Worm (Caenorhabditis elegans): Measurements from ENCODE around the gene trim-21.

DNA sequence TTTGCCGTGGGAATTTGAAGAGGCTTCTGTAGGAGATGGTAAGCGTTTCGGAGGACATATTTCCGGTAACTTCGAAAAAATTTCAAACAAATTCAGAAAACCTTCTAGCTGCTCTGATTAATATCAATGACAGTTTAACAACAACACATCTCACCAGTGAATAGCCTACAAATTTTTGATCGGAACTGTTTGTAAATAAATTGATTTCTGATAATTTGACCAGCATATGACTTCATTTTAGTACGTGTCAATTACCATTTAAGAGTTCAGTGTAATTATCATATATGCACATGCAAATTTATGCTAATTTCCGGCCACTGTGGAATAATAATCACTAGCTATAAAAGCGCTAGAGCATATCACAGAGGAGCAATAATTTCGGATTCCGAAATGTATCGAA, 12.3 kb upstream of the trim-21 start, which contains the start of gene ZK1240.11:
- no peak for TF ChIP-seq ZK546.5 (tag; optimal IDR thresholded peaks at IDR 0.05)
- no peak for TF ChIP-seq unc-130 (GFP tag; optimal IDR thresholded peaks at IDR 0.05)
- no peak for TF ChIP-seq dve-1 (tag; optimal IDR thresholded peaks at IDR 0.05; ENCODE audit: insufficient read depth)
- no peak for TF ChIP-seq lin-39 (tag; optimal IDR thresholded peaks at IDR 0.05)
- no peak for TF ChIP-seq aly-2 (tag; optimal IDR thresholded peaks at IDR 0.05)
- TF ChIP-seq mdl-1 (tag; optimal IDR thresholded peaks at IDR 0.05), result no peak
- TF ChIP-seq nhr-11 (tag; optimal IDR thresholded peaks at IDR 0.05), result no peak
- TF ChIP-seq fos-1 (tag; optimal IDR thresholded peaks at IDR 0.05), result no peak
- TF ChIP-seq nhr-42 (GFP tag; IDR thresholded peaks at IDR 0.05), result no peak
- no peak for TF ChIP-seq zip-11 (GFP tag; IDR thresholded peaks at IDR 0.05)
- TF ChIP-seq zfp-2 (tag; optimal IDR thresholded peaks at IDR 0.05), result no peak
- no peak for TF ChIP-seq unc-39 (tag; optimal IDR thresholded peaks at IDR 0.05)
- no peak for TF ChIP-seq daf-16 (GFP tag; optimal IDR thresholded peaks at IDR 0.05)
- no peak for TF ChIP-seq daf-16 (tag; optimal IDR thresholded peaks at IDR 0.05)
- TF ChIP-seq pqm-1 (tag; optimal IDR thresholded peaks at IDR 0.05), result no peak
